Fruit fly (Drosophila melanogaster) whole organism, wandering third instar larva: ENCODE data around the gene CG6901.
A peak's percentile ranks its signal among the peaks of the same experiment; 100 is the strongest.

Experiments used
- Abd-B ChIP-seq: fragments of >200 bp; optimal IDR thresholded peaks from 2 replicates; lab custom pipeline; 2017; ENCODE audit warnings: missing biosample characterization, missing genetic modification characterization
- CG32264 ChIP-seq: fragments of 200-800 bp; sonication (Bioruptor generic); optimal IDR thresholded peaks from 2 replicates; lab custom pipeline; 2016; ENCODE audit warnings: missing biosample characterization, missing genetic modification characterization
- CrebA ChIP-seq: fragments of 200-800 bp; sonication (Bioruptor generic); optimal IDR thresholded peaks from 2 replicates; lab custom pipeline; 2016; ENCODE audit warnings: missing biosample characterization, mild to moderate bottlenecking, missing genetic modification characterization, borderline replicate concordance
- Dfd ChIP-seq: fragments of >200 bp; optimal IDR thresholded peaks from 2 replicates; lab custom pipeline; 2017; ENCODE audit warnings: missing biosample characterization, missing genetic modification characterization
- GATAd ChIP-seq: sonication (Bioruptor generic); optimal IDR thresholded peaks from 2 replicates; lab custom pipeline; 2016; ENCODE audit warnings: missing biosample characterization, missing genetic modification characterization
- HLH106 ChIP-seq: fragments of 200-800 bp; optimal IDR thresholded peaks from 3 replicates; lab custom pipeline; 2019; ENCODE audit warnings: missing biosample characterization, mild to moderate bottlenecking, missing genetic modification characterization, moderate library complexity
- Hnf4 ChIP-seq: fragments of 200-800 bp; sonication (Bioruptor generic); optimal IDR thresholded peaks from 2 replicates; lab custom pipeline; 2016; ENCODE audit warnings: missing biosample characterization, mild to moderate bottlenecking, missing genetic modification characterization
- Hr78 ChIP-seq: fragments of >200 bp; optimal IDR thresholded peaks from 2 replicates; lab custom pipeline; 2017; ENCODE audit warnings: missing biosample characterization, missing genetic modification characterization
- Hr83 ChIP-seq: fragments of 200-300 bp; sonication (Bioruptor generic); optimal IDR thresholded peaks from 2 replicates; lab custom pipeline; 2016; ENCODE audit warnings: missing biosample characterization, mild to moderate bottlenecking, missing genetic modification characterization, moderate library complexity; ENCODE audit not compliant: poor library complexity, severe bottlenecking
- Mio ChIP-seq: sonication (Bioruptor generic); optimal IDR thresholded peaks from 2 replicates; lab custom pipeline; 2016; ENCODE audit warnings: missing biosample characterization, missing genetic modification characterization
- Myc ChIP-seq: fragments of >200 bp; optimal IDR thresholded peaks from 2 replicates; lab custom pipeline; 2017
- N ChIP-seq: fragments of >200 bp; optimal IDR thresholded peaks from 2 replicates; lab custom pipeline; 2018; ENCODE audit warnings: missing biosample characterization, missing external identifiers, missing genetic modification characterization
- OdsH ChIP-seq: fragments of 200-800 bp; sonication (Bioruptor generic); optimal IDR thresholded peaks from 2 replicates; lab custom pipeline; 2016; ENCODE audit warnings: missing biosample characterization, mild to moderate bottlenecking, missing genetic modification characterization
- Rel ChIP-seq, 2 experiments: fragments of 200-800 bp; sonication (Bioruptor generic) in 1 of 2; optimal IDR thresholded peaks; 2 replicates in 1 of 2; 3 replicates in 1 of 2; lab custom pipeline; 2016 to 2019; ENCODE audit warnings: mild to moderate bottlenecking in 2 of 2, missing biosample characterization in 2 of 2, missing genetic modification characterization in 2 of 2, moderate library complexity in 1 of 2
- Sp1 ChIP-seq: fragments of 200-800 bp; sonication (Bioruptor generic); optimal IDR thresholded peaks from 3 replicates; lab custom pipeline; 2019; ENCODE audit warnings: missing biosample characterization, mild to moderate bottlenecking, missing genetic modification characterization, moderate library complexity
- Vsx2 ChIP-seq: fragments of 200-300, 225-300 bp; sonication (Bioruptor generic); optimal IDR thresholded peaks from 2 replicates; lab custom pipeline; 2018; ENCODE audit warnings: missing biosample characterization, missing genetic modification characterization; ENCODE audit not compliant: partially characterized antibody
- dmrt93B ChIP-seq: fragments of 200-800 bp; sonication (Bioruptor generic); optimal IDR thresholded peaks from 2 replicates; lab custom pipeline; 2018; ENCODE audit warnings: missing biosample characterization, mild to moderate bottlenecking, missing genetic modification characterization
- dsf ChIP-seq: sonication (Bioruptor generic); optimal IDR thresholded peaks from 2 replicates; lab custom pipeline; 2016; ENCODE audit warnings: missing biosample characterization, missing genetic modification characterization, borderline replicate concordance
- ey ChIP-seq: fragments of 200-800 bp; sonication (Bioruptor generic); optimal IDR thresholded peaks from 2 replicates; lab custom pipeline; 2016; ENCODE audit warnings: missing biosample characterization, missing genetic modification characterization
- foxo ChIP-seq, 2 experiments: fragments of 200-800 bp; sonication (Bioruptor generic); optimal IDR thresholded peaks; 2 replicates in 1 of 2; 3 replicates in 1 of 2; lab custom pipeline; 2016 to 2017; ENCODE audit warnings: missing biosample characterization in 2 of 2, missing genetic modification characterization in 2 of 2
- fru ChIP-seq: fragments of 200-800 bp; sonication (Bioruptor generic); optimal IDR thresholded peaks from 3 replicates; lab custom pipeline; 2016; ENCODE audit warnings: missing biosample characterization, mild to moderate bottlenecking, missing genetic modification characterization
- h ChIP-seq: fragments of 200-800 bp; sonication (Bioruptor generic); optimal IDR thresholded peaks from 3 replicates; lab custom pipeline; 2016; ENCODE audit warnings: missing biosample characterization, mild to moderate bottlenecking, missing genetic modification characterization
- jim ChIP-seq: fragments of 175-275, 200-325 bp; sonication (Bioruptor generic); optimal IDR thresholded peaks from 2 replicates; lab custom pipeline; 2016; ENCODE audit warnings: missing biosample characterization, mild to moderate bottlenecking, missing genetic modification characterization
- lola ChIP-seq: fragments of >200 bp; optimal IDR thresholded peaks from 2 replicates; lab custom pipeline; 2017; ENCODE audit warnings: missing biosample characterization, missing genetic modification characterization
- psq ChIP-seq: fragments of 200-800 bp; sonication (Bioruptor generic); optimal IDR thresholded peaks from 3 replicates; lab custom pipeline; 2017; ENCODE audit warnings: missing biosample characterization, mild to moderate bottlenecking, missing genetic modification characterization, moderate library complexity
- rgr ChIP-seq: fragments of 200-800 bp; sonication (Bioruptor generic); optimal IDR thresholded peaks from 3 replicates; lab custom pipeline; 2016; ENCODE audit warnings: missing biosample characterization, mild to moderate bottlenecking, missing genetic modification characterization
- sage ChIP-seq: fragments of 200-800 bp; sonication (Bioruptor generic); optimal IDR thresholded peaks from 2 replicates; lab custom pipeline; 2016; ENCODE audit warnings: missing biosample characterization, mild to moderate bottlenecking, missing genetic modification characterization
- sv ChIP-seq: fragments of 200-800 bp; sonication (Bioruptor generic); optimal IDR thresholded peaks from 3 replicates; lab custom pipeline; 2016; ENCODE audit warnings: missing biosample characterization, missing genetic modification characterization
- usp ChIP-seq: fragments of >200 bp; optimal IDR thresholded peaks from 2 replicates; lab custom pipeline; 2017; ENCODE audit warnings: missing biosample characterization, missing genetic modification characterization
- woc ChIP-seq: sonication (Bioruptor generic); optimal IDR thresholded peaks from 2 replicates; lab custom pipeline; 2016; ENCODE audit warnings: missing biosample characterization, mild to moderate bottlenecking, missing genetic modification characterization

The CG6901 gene

dm6 chr3R:16341817-16342374 is 18.7 kb downstream of the CG6901 start, which contains the start of the genes SF2 and pad (continued):
- TF ChIP-seq CG32264 (GFP tag; lab: Kevin White, UChicago) (peak; percentile 52), OdsH (peak; percentile 72), h (GFP tag; lab: Kevin White, UChicago) (peak; percentile 89), jim (GFP tag; lab: Kevin White, UChicago) (no peak), Myc (lab: Kevin White, UChicago) (peak; percentile 48), Hnf4 (GFP tag; lab: Kevin White, UChicago) (peak; percentile 87)

dm6 chr3R:16347626-16348264 is 24.5 kb downstream of the CG6901 start:
- TF ChIP-seq foxo (GFP tag; optimal IDR thresholded peaks at IDR 0.05; lab: Kevin White, UChicago) (no peak), woc (GFP tag; lab: Kevin White, UChicago) (no peak), ey (no peak), CG32264 (GFP tag; lab: Kevin White, UChicago) (no peak), dsf (GFP tag; lab: Kevin White, UChicago) (no peak), usp (GFP tag; lab: Kevin White, UChicago) (no peak), GATAd (GFP tag; lab: Kevin White, UChicago) (no peak), CrebA (no peak), dmrt93B (GFP tag; lab: Kevin White, UChicago) (no peak), jim (GFP tag; lab: Kevin White, UChicago) (no peak), Abd-B (no peak)
- TF ChIP-seq, all 38 proteins: peak for 0

dm6 chr3R:16348289-16348688 is 25.1 kb downstream of the CG6901 start:
- TF ChIP-seq fru (GFP tag; lab: Kevin White, UChicago) (no peak), CG32264 (GFP tag; lab: Kevin White, UChicago) (no peak), ey (no peak), CrebA (no peak), Rel (GFP tag; optimal IDR thresholded peaks at IDR 0.05; lab: Kevin White, UChicago) (no peak), Rel (tag; optimal IDR thresholded peaks at IDR 0.05; lab: Kevin White, UChicago) (no peak), lola (GFP tag; lab: Kevin White, UChicago) (no peak), GATAd (GFP tag; lab: Kevin White, UChicago) (no peak), dmrt93B (GFP tag; lab: Kevin White, UChicago) (no peak), Vsx2 (no peak), Dfd (no peak), Sp1 (GFP tag; lab: Kevin White, UChicago) (no peak), dsf (GFP tag; lab: Kevin White, UChicago) (no peak), usp (GFP tag; lab: Kevin White, UChicago) (no peak), Abd-B (no peak), sv (no peak), Hr78 (GFP tag; lab: Kevin White, UChicago) (no peak)

dm6 chr3R:16349111-16349655 is 26.0 kb downstream of the CG6901 start, which contains the start of the genes CG14879 and Manf:
Gene CG14879, minus strand, starts transcription at chr3R:16349226.
Gene Manf, plus strand, starts transcription at chr3R:16349404.
- no peak for TF ChIP-seq woc (GFP tag; lab: Kevin White, UChicago)
- peak; percentile 20 for TF ChIP-seq rgr
- no peak for TF ChIP-seq Vsx2
- no peak for TF ChIP-seq ey
- TF ChIP-seq Hnf4 (GFP tag; lab: Kevin White, UChicago) = peak; percentile 22
- peak; percentile 26 for TF ChIP-seq h (GFP tag; lab: Kevin White, UChicago)
- peak; percentile 92 for TF ChIP-seq CrebA
- no peak for TF ChIP-seq Rel (GFP tag; optimal IDR thresholded peaks at IDR 0.05; lab: Kevin White, UChicago)
- TF ChIP-seq Rel (tag; optimal IDR thresholded peaks at IDR 0.05; lab: Kevin White, UChicago) = peak; percentile 69
- peak; percentile 17 for TF ChIP-seq Hr83
- no peak for TF ChIP-seq sage (GFP tag; lab: Kevin White, UChicago)
- TF ChIP-seq HLH106 = no peak
- TF ChIP-seq, all 38 proteins: peak for 6

DNA sequence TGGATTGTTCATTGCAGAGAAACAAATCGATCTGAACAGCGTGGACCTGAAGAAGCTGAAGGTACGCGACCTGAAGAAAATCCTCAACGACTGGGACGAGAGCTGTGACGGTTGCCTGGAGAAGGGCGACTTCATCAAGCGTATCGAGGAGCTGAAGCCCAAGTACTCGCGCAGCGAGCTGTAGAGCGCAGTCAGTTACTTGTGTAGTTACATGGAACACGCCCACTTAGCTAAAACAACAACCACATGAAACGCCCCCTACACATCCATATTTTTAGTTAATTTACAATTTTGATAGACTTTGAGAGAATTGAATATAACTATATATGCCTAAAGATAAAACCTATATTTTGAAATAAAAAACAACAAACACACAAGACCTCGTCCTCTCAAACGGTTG is 27.2 kb downstream of the CG6901 start:
- TF ChIP-seq lola (GFP tag; lab: Kevin White, UChicago) = no peak
- TF ChIP-seq psq (GFP tag; lab: Kevin White, UChicago) = no peak
- TF ChIP-seq Rel (GFP tag; optimal IDR thresholded peaks at IDR 0.05; lab: Kevin White, UChicago) = no peak
- no peak for TF ChIP-seq Rel (tag; optimal IDR thresholded peaks at IDR 0.05; lab: Kevin White, UChicago)
- no peak for TF ChIP-seq Mio (GFP tag; lab: Kevin White, UChicago)
- TF ChIP-seq woc (GFP tag; lab: Kevin White, UChicago) = no peak
- TF ChIP-seq N (GFP tag; lab: Kevin White, UChicago) = no peak
- no peak for TF ChIP-seq OdsH
- TF ChIP-seq sv = no peak
- TF ChIP-seq, all 38 proteins: peak for 0
